Fruit fly (Drosophila melanogaster) whole organism, embryonic: ENCODE measurements around the gene CG33664.

Experiments
- BEAF-32 ChIP-seq: fragments of 200-800 bp; sonication (Bioruptor generic); optimal IDR thresholded peaks from 3 replicates; lab custom pipeline; 2017; ENCODE audit warnings: missing biosample characterization, missing genetic modification characterization, mild to moderate bottlenecking, moderate library complexity, missing genetic modification reagents
- CG12659 ChIP-seq: fragments of 200-800 bp; sonication (Bioruptor generic); optimal IDR thresholded peaks from 3 replicates; lab custom pipeline; 2017; ENCODE audit warnings: mild to moderate bottlenecking, missing biosample characterization, missing genetic modification reagents, missing genetic modification characterization
- CG14441 ChIP-seq: fragments of 200-800 bp; sonication (Bioruptor generic); IDR thresholded peaks from 2 replicates; pipeline ENCODE4 v1.3.6; 2022; ENCODE audit warnings: missing biosample characterization, missing genetic modification characterization
- CG14667 ChIP-seq: fragments of 200-800 bp; sonication (Bioruptor generic); IDR thresholded peaks from 2 replicates; pipeline ENCODE4 v1.3.6; 2022; ENCODE audit warnings: missing biosample characterization, missing genetic modification characterization
- CG15514 ChIP-seq: fragments of 200-800 bp; sonication (Bioruptor generic); optimal IDR thresholded peaks from 3 replicates; lab custom pipeline; 2017; ENCODE audit warnings: missing biosample characterization, missing genetic modification characterization, mild to moderate bottlenecking, moderate library complexity, missing genetic modification reagents
- CG16779 ChIP-seq: fragments of 200-800 bp; sonication (Bioruptor generic); IDR thresholded peaks from 2 replicates; pipeline ENCODE4 v1.3.6; 2022; ENCODE audit warnings: missing biosample characterization, missing genetic modification characterization
- CG18599 ChIP-seq: fragments of 200-800 bp; sonication (Bioruptor generic); optimal IDR thresholded peaks from 3 replicates; lab custom pipeline; 2017; ENCODE audit warnings: missing biosample characterization, missing genetic modification characterization, mild to moderate bottlenecking, moderate library complexity, missing genetic modification reagents
- CG2199 ChIP-seq: fragments of 200-800 bp; sonication (Bioruptor generic); IDR thresholded peaks from 3 replicates; pipeline ENCODE4 v1.3.6; 2022; ENCODE audit warnings: missing biosample characterization, missing genetic modification characterization
- CG30020 ChIP-seq: fragments of 200-800 bp; optimal IDR thresholded peaks from 2 replicates; lab custom pipeline; 2019; ENCODE audit warnings: missing biosample characterization, mild to moderate bottlenecking, missing genetic modification characterization, moderate library complexity
- CG31365 ChIP-seq: fragments of 200-800 bp; sonication (Bioruptor generic); optimal IDR thresholded peaks from 2 replicates; lab custom pipeline; 2018; ENCODE audit warnings: missing biosample characterization, mild to moderate bottlenecking, missing genetic modification characterization
- CG32532 ChIP-seq: fragments of 200-800 bp; sonication (Bioruptor generic); IDR thresholded peaks from 2 replicates; pipeline ENCODE4 v1.3.6; 2022; ENCODE audit warnings: missing biosample characterization, missing genetic modification characterization
- CG32767 ChIP-seq: fragments of 200-800 bp; sonication (Bioruptor generic); IDR thresholded peaks from 2 replicates; pipeline ENCODE4 v1.3.6; 2022; ENCODE audit warnings: missing biosample characterization, missing genetic modification characterization
- CG3726 ChIP-seq: fragments of 200-800 bp; sonication (Bioruptor generic); IDR thresholded peaks from 3 replicates; pipeline ENCODE4, ENCODE4 v1.3.6; 2022; ENCODE audit warnings: missing biosample characterization, missing genetic modification characterization
- CG42726 ChIP-seq: fragments of 200-800 bp; sonication (Bioruptor generic); IDR thresholded peaks from 2 replicates; pipeline ENCODE4 v1.3.6; 2022; ENCODE audit warnings: missing biosample characterization, missing genetic modification characterization; ENCODE audit not compliant: partially characterized antibody
- CG5953 ChIP-seq: fragments of 200-800 bp; sonication (Bioruptor generic); IDR thresholded peaks from 2 replicates; pipeline ENCODE4 v1.3.6; 2022; ENCODE audit warnings: missing biosample characterization, missing genetic modification characterization
- CG7928 ChIP-seq: fragments of 200-800 bp; sonication (Bioruptor generic); optimal IDR thresholded peaks from 2 replicates; lab custom pipeline; 2017; ENCODE audit warnings: missing biosample characterization, mild to moderate bottlenecking, missing genetic modification characterization
- CG9437 ChIP-seq: fragments of 200-800 bp; sonication (Bioruptor generic); optimal IDR thresholded peaks from 2 replicates; lab custom pipeline; 2018; ENCODE audit warnings: missing biosample characterization, mild to moderate bottlenecking, missing genetic modification characterization
- CrebB ChIP-seq: fragments of 200-800 bp; sonication (Bioruptor generic); optimal IDR thresholded peaks from 3 replicates; lab custom pipeline; 2018; ENCODE audit warnings: missing biosample characterization, mild to moderate bottlenecking, missing genetic modification characterization
- Deaf1 ChIP-seq: fragments of 200-800 bp; optimal IDR thresholded peaks from 3 replicates; lab custom pipeline; 2019; ENCODE audit warnings: missing biosample characterization, mild to moderate bottlenecking, missing genetic modification characterization, moderate library complexity
- Dref ChIP-seq: fragments of 200-800 bp; sonication (Bioruptor generic); IDR thresholded peaks from 2 replicates; pipeline ENCODE4 v1.3.6; 2022; ENCODE audit warnings: missing biosample characterization, missing genetic modification characterization
- Drgx ChIP-seq: fragments of 200-800 bp; sonication (Bioruptor generic); IDR thresholded peaks from 2 replicates; pipeline ENCODE4 v1.3.6; 2022; ENCODE audit warnings: missing biosample characterization, missing genetic modification characterization
- HLH54F ChIP-seq: fragments of 200-800 bp; sonication (Bioruptor generic); optimal IDR thresholded peaks from 3 replicates; lab custom pipeline; 2016; ENCODE audit warnings: missing biosample characterization, missing genetic modification characterization
- Mad ChIP-seq: fragments of 200-800 bp; sonication (Bioruptor generic); optimal IDR thresholded peaks from 2 replicates; lab custom pipeline; 2016; ENCODE audit warnings: missing biosample characterization, missing genetic modification characterization
- Mrtf ChIP-seq: fragments of 200-800 bp; sonication (Bioruptor generic); IDR thresholded peaks from 3 replicates; pipeline ENCODE4 v1.3.6; 2022; ENCODE audit warnings: missing biosample characterization, missing genetic modification characterization
- Oli ChIP-seq: fragments of 200-800 bp; sonication (Bioruptor generic); optimal IDR thresholded peaks from 2 replicates; lab custom pipeline; 2018; ENCODE audit warnings: missing biosample characterization, mild to moderate bottlenecking, missing genetic modification characterization, moderate library complexity
- PHDP ChIP-seq: fragments of 200-800 bp; sonication (Bioruptor generic); optimal IDR thresholded peaks from 3 replicates; lab custom pipeline; 2018; ENCODE audit warnings: missing biosample characterization, mild to moderate bottlenecking, missing genetic modification characterization, moderate library complexity
- Pdp1 ChIP-seq, 2 experiments: fragments of 200-800 bp; sonication (Bioruptor generic); optimal IDR thresholded peaks; 3 replicates each; lab custom pipeline; 2016; ENCODE audit warnings: missing biosample characterization in 2 of 2, missing genetic modification characterization in 2 of 2, mild to moderate bottlenecking in 1 of 2, moderate library complexity in 1 of 2
- Scr ChIP-seq: fragments of 200-800 bp; sonication (Bioruptor generic); IDR thresholded peaks from 2 replicates; pipeline ENCODE4 v1.3.6; 2022; ENCODE audit warnings: missing biosample characterization, missing genetic modification characterization; ENCODE audit not compliant: partially characterized antibody
- Taf1 ChIP-seq: fragments of 200-800 bp; sonication (Bioruptor generic); IDR thresholded peaks from 2 replicates; pipeline ENCODE4 v1.3.6; 2022; ENCODE audit warnings: missing biosample characterization, missing genetic modification characterization
- al ChIP-seq: fragments of 200-800 bp; sonication (Bioruptor generic); IDR thresholded peaks from 2 replicates; pipeline ENCODE4 v1.3.6; 2022; ENCODE audit warnings: missing biosample characterization, missing genetic modification characterization
- ase ChIP-seq: fragments of 200-800 bp; sonication (Bioruptor generic); IDR thresholded peaks from 3 replicates; pipeline ENCODE4 v1.3.6; 2022; ENCODE audit warnings: missing biosample characterization, missing genetic modification characterization
- br ChIP-seq: fragments of >200 bp; optimal IDR thresholded peaks from 2 replicates; lab custom pipeline; 2017
- btn ChIP-seq: fragments of 200-800 bp; sonication (Bioruptor generic); optimal IDR thresholded peaks from 2 replicates; lab custom pipeline; 2016; ENCODE audit warnings: missing biosample characterization, missing genetic modification characterization
- cg ChIP-seq: fragments of 200-800 bp; sonication (Bioruptor generic); optimal IDR thresholded peaks from 3 replicates; lab custom pipeline; 2019; ENCODE audit warnings: missing biosample characterization, mild to moderate bottlenecking, missing genetic modification characterization, moderate library complexity
- dan ChIP-seq: fragments of 200-800 bp; sonication (Bioruptor generic); IDR thresholded peaks from 2 replicates; pipeline ENCODE4 v1.3.6; 2022; ENCODE audit warnings: missing biosample characterization, missing genetic modification characterization
- danr ChIP-seq: fragments of 200-800 bp; sonication (Bioruptor generic); IDR thresholded peaks from 2 replicates; pipeline ENCODE4 v1.3.6; 2022; ENCODE audit warnings: missing biosample characterization, missing genetic modification characterization
- emc ChIP-seq: fragments of 200-800 bp; sonication (Bioruptor generic); optimal IDR thresholded peaks from 2 replicates; lab custom pipeline; 2016; ENCODE audit warnings: missing biosample characterization, missing genetic modification characterization
- fd64A ChIP-seq: fragments of 200-800 bp; sonication (Bioruptor generic); optimal IDR thresholded peaks from 3 replicates; lab custom pipeline; 2018; ENCODE audit warnings: missing biosample characterization, mild to moderate bottlenecking, missing genetic modification characterization
- fu2 ChIP-seq: fragments of 200-800 bp; sonication (Bioruptor generic); optimal IDR thresholded peaks from 2 replicates; lab custom pipeline; 2016; ENCODE audit warnings: missing biosample characterization, missing genetic modification characterization
- gfzf ChIP-seq: fragments of 200-800 bp; sonication (Bioruptor generic); optimal IDR thresholded peaks from 2 replicates; lab custom pipeline; 2016; ENCODE audit warnings: missing biosample characterization, mild to moderate bottlenecking, missing genetic modification characterization, moderate library complexity
- grn ChIP-seq: fragments of 200-800 bp; sonication (Bioruptor generic); optimal IDR thresholded peaks from 3 replicates; lab custom pipeline; 2017; ENCODE audit warnings: missing biosample characterization, missing genetic modification characterization
- hb ChIP-seq: fragments of 200-800 bp; sonication (Bioruptor generic); IDR thresholded peaks from 3 replicates; pipeline ENCODE4 v1.3.6; 2022; ENCODE audit warnings: missing biosample characterization, missing genetic modification characterization; ENCODE audit not compliant: partially characterized antibody
- nau ChIP-seq: fragments of 200-800 bp; sonication (Bioruptor generic); optimal IDR thresholded peaks from 3 replicates; lab custom pipeline; 2017; ENCODE audit warnings: missing biosample characterization, mild to moderate bottlenecking, missing genetic modification characterization, missing genetic modification reagents
- onecut ChIP-seq: fragments of 200-800 bp; sonication (Bioruptor generic); IDR thresholded peaks from 2 replicates; pipeline ENCODE4 v1.3.6; 2022; ENCODE audit warnings: missing biosample characterization, missing genetic modification characterization
- org-1 ChIP-seq: fragments of 200-800 bp; sonication (Bioruptor generic); optimal IDR thresholded peaks from 2 replicates; lab custom pipeline; 2017; ENCODE audit warnings: missing biosample characterization, missing genetic modification characterization
- pho ChIP-seq: fragments of 200-800 bp; sonication (Bioruptor generic); optimal IDR thresholded peaks from 2 replicates; lab custom pipeline; 2016; ENCODE audit warnings: missing biosample characterization, missing genetic modification characterization
- pzg ChIP-seq: fragments of 200-800 bp; sonication (Bioruptor generic); optimal IDR thresholded peaks from 3 replicates; lab custom pipeline; 2018; ENCODE audit warnings: missing biosample characterization, mild to moderate bottlenecking, missing genetic modification characterization, moderate library complexity
- sens ChIP-seq: fragments of 200-800 bp; sonication (Bioruptor generic); peaks from one replicate; lab custom pipeline; 2016; ENCODE audit warnings: missing biosample characterization, missing genetic modification characterization
- ssp ChIP-seq: fragments of 200-800 bp; sonication (Bioruptor generic); IDR thresholded peaks from 2 replicates; pipeline ENCODE4 v1.3.6; 2022; ENCODE audit warnings: missing biosample characterization, missing genetic modification characterization
- vvl ChIP-seq: fragments of 200-800 bp; sonication (Bioruptor generic); IDR thresholded peaks from 2 replicates; pipeline ENCODE4 v1.3.6; 2022; ENCODE audit warnings: missing biosample characterization, missing genetic modification characterization
- yki ChIP-seq: fragments of >200 bp; optimal IDR thresholded peaks from 3 replicates; lab custom pipeline; 2018
- z ChIP-seq: fragments of 200-800 bp; sonication (Bioruptor generic); IDR thresholded peaks from 3 replicates; pipeline ENCODE4 v1.3.6; 2022; ENCODE audit warnings: missing biosample characterization, missing genetic modification characterization

The CG33664 gene

DNA sequence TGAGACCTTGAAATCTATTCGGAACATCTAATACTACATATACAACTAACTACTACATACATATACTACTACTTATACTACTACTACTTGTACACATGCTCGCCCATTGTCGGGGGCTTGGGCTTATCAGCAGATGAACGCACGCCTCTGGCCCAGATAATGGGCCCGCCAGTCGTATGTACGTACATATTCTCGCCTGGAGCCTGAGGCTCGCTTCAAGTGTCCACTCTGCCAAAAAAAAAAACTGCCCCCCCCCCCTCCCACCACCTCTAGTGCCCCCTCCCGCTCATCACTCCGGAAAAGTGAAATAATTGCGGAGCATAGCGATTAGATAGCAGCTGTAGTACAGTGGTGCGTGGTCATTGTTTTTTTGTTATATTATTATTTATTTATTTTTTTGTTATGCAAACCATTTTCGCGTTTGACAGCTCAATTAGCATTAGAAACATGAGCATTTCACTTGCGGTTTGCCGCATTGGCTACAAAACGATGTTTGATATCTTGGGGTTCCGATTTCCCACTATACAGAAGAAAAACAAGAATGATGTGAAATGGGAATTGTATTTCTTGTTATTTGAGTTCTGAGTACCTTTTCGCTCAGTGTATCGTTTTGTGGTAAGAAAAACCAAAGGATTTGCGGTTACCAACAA lies 27.1 kb upstream of the CG33664 start (continued):
- no peak for TF ChIP-seq BEAF-32 (GFP tag; lab: Kevin White, UChicago)
- no peak for TF ChIP-seq vvl
- no peak for TF ChIP-seq fu2 (GFP tag; lab: Kevin White, UChicago)
- no peak; the same call in 1 of the 2 replicates for TF ChIP-seq CG14441
- TF ChIP-seq CG30020, result no peak
- no peak for TF ChIP-seq Mrtf (GFP tag; lab: Robert Waterston, UW)
- TF ChIP-seq ase (GFP tag; lab: Robert Waterston, UW), result 0 out of 3 replicates have a peak, but pooled peaks have one; percentile 18
- TF ChIP-seq danr (GFP tag; lab: Robert Waterston, UW), result no peak
- TF ChIP-seq pzg, result no peak
- TF ChIP-seq al, result no peak
- no peak for TF ChIP-seq CG14667 (GFP tag; lab: Robert Waterston, UW)
- TF ChIP-seq CG31365 (tag; lab: Kevin White, UChicago), result no peak
- TF ChIP-seq CG3726 (GFP tag; lab: Robert Waterston, UW), result no peak
- TF ChIP-seq br (lab: Kevin White, UChicago), result no peak
- TF ChIP-seq fd64A (GFP tag; lab: Kevin White, UChicago), result no peak
- TF ChIP-seq cg (GFP tag; lab: Kevin White, UChicago), result peak; percentile 54
- no peak for TF ChIP-seq dan (GFP tag; lab: Robert Waterston, UW)
- TF ChIP-seq CG2199 (GFP tag; lab: Robert Waterston, UW), result no peak
- peak; percentile 35 for TF ChIP-seq grn
- no peak for TF ChIP-seq CG12659 (GFP tag; lab: Kevin White, UChicago)
- no peak for TF ChIP-seq hb (GFP tag; lab: Robert Waterston, UW)
- TF ChIP-seq CG9437 (GFP tag; lab: Kevin White, UChicago), result no peak
- TF ChIP-seq ssp (GFP tag; lab: Robert Waterston, UW), result no peak
- no peak for TF ChIP-seq Oli (tag; lab: Kevin White, UChicago)
- peak in 1 of 2 experiments; percentile 15 for TF ChIP-seq Pdp1 (GFP tag; optimal IDR thresholded peaks at IDR 0.05; lab: Kevin White, UChicago)
- TF ChIP-seq Scr (GFP tag; lab: Robert Waterston, UW), result no peak
- peak; percentile 54 for TF ChIP-seq Drgx (GFP tag; lab: Robert Waterston, UW)
- no peak for TF ChIP-seq onecut (GFP tag; lab: Robert Waterston, UW)
- no peak for TF ChIP-seq CG32767 (GFP tag; lab: Robert Waterston, UW)
- no peak for TF ChIP-seq btn (GFP tag; lab: Kevin White, UChicago)
- TF ChIP-seq sens, result no peak
- no peak for TF ChIP-seq org-1
- no peak for TF ChIP-seq CrebB
- no peak for TF ChIP-seq nau (GFP tag; lab: Kevin White, UChicago)
- TF ChIP-seq CG15514 (GFP tag; lab: Kevin White, UChicago), result peak; percentile 2
- TF ChIP-seq Taf1 (GFP tag; lab: Robert Waterston, UW), result no peak
- TF ChIP-seq Deaf1 (tag; lab: Kevin White, UChicago), result no peak
- TF ChIP-seq emc (GFP tag; lab: Kevin White, UChicago), result no peak
- TF ChIP-seq PHDP (tag; lab: Kevin White, UChicago), result peak; percentile 21
- no peak for TF ChIP-seq gfzf (GFP tag; lab: Kevin White, UChicago)
- no peak for TF ChIP-seq yki
- no peak for TF ChIP-seq pho (GFP tag; lab: Kevin White, UChicago)
- TF ChIP-seq HLH54F (GFP tag; lab: Kevin White, UChicago), result no peak
- no peak for TF ChIP-seq CG16779
- TF ChIP-seq CG7928 (GFP tag; lab: Kevin White, UChicago), result no peak
- no peak for TF ChIP-seq CG32532
- no peak for TF ChIP-seq Mad (GFP tag; lab: Kevin White, UChicago)
- TF ChIP-seq z (GFP tag; lab: Robert Waterston, UW), result no peak
- TF ChIP-seq CG18599 (GFP tag; lab: Kevin White, UChicago), result peak; percentile 3
- TF ChIP-seq CG5953 (GFP tag; lab: Robert Waterston, UW), result no peak
- TF ChIP-seq Dref (GFP tag; lab: Robert Waterston, UW), result no peak
- TF ChIP-seq CG42726 (GFP tag; lab: Robert Waterston, UW), result no peak
